Worm (Caenorhabditis elegans): Measurements from ENCODE around the gene mtss-1.

Gene mtss-1

DNA sequence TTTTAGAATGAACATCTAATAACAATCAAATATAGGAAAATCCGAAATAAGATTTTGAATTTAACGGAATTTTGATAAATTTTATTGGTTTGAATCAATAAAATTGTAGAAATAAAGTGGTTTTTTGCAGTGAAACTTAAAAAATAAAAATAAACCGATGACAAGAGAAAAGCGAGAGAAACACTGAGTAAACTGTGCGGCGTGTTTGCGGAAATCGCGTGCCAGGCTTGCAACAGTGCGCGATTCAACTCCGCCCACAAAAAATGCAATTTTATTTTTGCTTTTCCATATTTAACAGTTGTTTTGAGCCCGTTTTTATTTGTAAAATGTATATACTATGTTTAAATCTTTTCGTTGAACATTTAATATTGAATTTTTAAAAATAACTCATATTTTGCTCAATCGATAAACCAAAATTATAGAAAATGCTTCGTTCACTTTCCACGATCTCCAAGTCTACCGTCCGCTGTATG, at the start of gene mtss-1:
TSS of gene mtss-1 (plus strand) at position 423 of the 473 bp plus-strand sequence.
- TF ChIP-seq C17E4.6 (GFP tag; IDR thresholded peaks at IDR 0.05) (no peak), mcd-1 (GFP tag; IDR thresholded peaks at IDR 0.05) (peak; percentile 54), nfyb-1 (GFP tag; IDR thresholded peaks at IDR 0.05) (peak; percentile 51; the same call in 1 of the 2 replicates), ztf-25 (GFP tag; IDR thresholded peaks at IDR 0.05) (no peak), dpl-1 (GFP tag; optimal IDR thresholded peaks at IDR 0.05) (no peak), lin-40 (tag; optimal IDR thresholded peaks at IDR 0.05) (peak; percentile 29), attf-5 (GFP tag; optimal IDR thresholded peaks at IDR 0.05) (peak; percentile 37), ekl-4 (GFP tag; IDR thresholded peaks at IDR 0.05) (no peak), die-1 (tag; optimal IDR thresholded peaks at IDR 0.05) (no peak), pbrm-1 (GFP tag; IDR thresholded peaks at IDR 0.05) (peak; percentile 29; the same call in 1 of the 2 replicates), atf-7 (tag; optimal IDR thresholded peaks at IDR 0.05) (no peak), B0336.3 (GFP tag; IDR thresholded peaks at IDR 0.05) (no peak), madf-3 (GFP tag; IDR thresholded peaks at IDR 0.05) (no peak), hlh-26 (GFP tag; conservative IDR thresholded peaks at IDR 0.05) (no peak), rpc-1 (optimal IDR thresholded peaks at IDR 0.05) (peak; percentile 41), rpc-1 (tag; optimal IDR thresholded peaks at IDR 0.05) (no peak), pha-4 (tag; optimal IDR thresholded peaks at IDR 0.05) (no peak), hmg-20 (GFP tag; IDR thresholded peaks at IDR 0.05) (no peak), Y95B8A.8 (GFP tag; IDR thresholded peaks at IDR 0.05) (no peak), ets-4 (GFP tag; optimal IDR thresholded peaks at IDR 0.05) (no peak), nhr-90 (tag; optimal IDR thresholded peaks at IDR 0.05) (no peak), snpc-1.3 (tag; optimal IDR thresholded peaks at IDR 0.05; ENCODE audit: insufficient read depth) (peak; percentile 84), ztf-3 (GFP tag; optimal IDR thresholded peaks at IDR 0.05) (no peak), ceh-27 (GFP tag; optimal IDR thresholded peaks at IDR 0.05) (no peak), unc-130 (GFP tag; optimal IDR thresholded peaks at IDR 0.05) (peak; percentile 8), F33H1.4 (GFP tag; IDR thresholded peaks at IDR 0.05) (peak; percentile 56), gei-17 (GFP tag; optimal IDR thresholded peaks at IDR 0.05) (no peak), rec-8 (tag; optimal IDR thresholded peaks at IDR 0.05) (no peak), ccch-3 (GFP tag; optimal IDR thresholded peaks at IDR 0.05) (no peak), attf-3 (GFP tag; conservative IDR thresholded peaks at IDR 0.05) (0 out of 2 replicates have a peak, but pooled peaks have one; percentile 23), cebp-2 (GFP tag; IDR thresholded peaks at IDR 0.05) (no peak), somi-1 (GFP tag; optimal IDR thresholded peaks at IDR 0.05) (no peak), ztf-26 (tag; optimal IDR thresholded peaks at IDR 0.05) (no peak), T07F8.4 (tag; optimal IDR thresholded peaks at IDR 0.05) (no peak), tbx-9 (tag; optimal IDR thresholded peaks at IDR 0.05; ENCODE audit: borderline replicate concordance) (no peak), snpc-3.4 (tag; optimal IDR thresholded peaks at IDR 0.05) (peak; percentile 44), nhr-80 (tag; optimal IDR thresholded peaks at IDR 0.05) (peak; percentile 27), mxl-1 (tag; optimal IDR thresholded peaks at IDR 0.05) (no peak), him-1 (tag; optimal IDR thresholded peaks at IDR 0.05) (no peak), nfya-2 (GFP tag; IDR thresholded peaks at IDR 0.05) (no peak), ceh-100 (GFP tag; IDR thresholded peaks at IDR 0.05) (no peak), dpff-1 (tag; optimal IDR thresholded peaks at IDR 0.05) (no peak), egl-18 (GFP tag; IDR thresholded peaks at IDR 0.05) (no peak), K11D2.4 (GFP tag; IDR thresholded peaks at IDR 0.05) (no peak), B0019.2 (GFP tag; conservative IDR thresholded peaks at IDR 0.05) (no peak), F57A8.1 (GFP tag; optimal IDR thresholded peaks at IDR 0.05) (no peak), lsl-1 (GFP tag; optimal IDR thresholded peaks at IDR 0.05) (peak; percentile 55), madf-6 (GFP tag; IDR thresholded peaks at IDR 0.05) (peak; percentile 60; the same call in 1 of the 2 replicates), sea-2 (GFP tag; IDR thresholded peaks at IDR 0.05) (no peak)
